Worm (Caenorhabditis elegans) whole organism, young adult: ENCODE data around the gene C53D6.4.

Experiments
- B0019.2 ChIP-seq: fragments of 200-800 bp; sonication (Bioruptor generic); conservative IDR thresholded peaks from 2 replicates; pipeline ENCODE4 v1.3.6; 2022; ENCODE audit warnings: missing genetic modification reagents, missing genetic modification characterization, missing compliant biosample characterization
- B0035.1 ChIP-seq: sonication (generic microtip); optimal IDR thresholded peaks from 2 replicates; lab custom pipeline; 2016; ENCODE audit warnings: missing genetic modification characterization, mild to moderate bottlenecking, missing compliant biosample characterization, missing genotype, missing genetic modification reagents
- B0336.3 ChIP-seq: fragments of 200-800 bp; sonication (Bioruptor generic); IDR thresholded peaks from 2 replicates; pipeline ENCODE4 v1.3.6; 2022; ENCODE audit warnings: missing genetic modification characterization, missing compliant biosample characterization
- C06A6.2 ChIP-seq: fragments of 200-800 bp; sonication (Bioruptor generic); conservative IDR thresholded peaks from 2 replicates; pipeline ENCODE4 v1.3.6; 2022; ENCODE audit warnings: missing genetic modification characterization, missing compliant biosample characterization
- F22D6.2 ChIP-seq: sonication (generic microtip); optimal IDR thresholded peaks from 2 replicates; lab custom pipeline; 2016; ENCODE audit warnings: mild to moderate bottlenecking, missing genetic modification characterization, missing compliant biosample characterization
- F33H1.4 ChIP-seq: fragments of 200-800 bp; sonication (Bioruptor generic); IDR thresholded peaks from 2 replicates; pipeline ENCODE4 v1.3.6; 2022; ENCODE audit warnings: missing genetic modification reagents, missing genetic modification characterization, missing compliant biosample characterization
- F39B2.1 ChIP-seq: fragments of 200-800 bp; sonication (Bioruptor generic); IDR thresholded peaks from 2 replicates; pipeline ENCODE4 v1.3.6; 2022; ENCODE audit warnings: missing genetic modification reagents, missing genetic modification characterization, missing compliant biosample characterization
- F57C9.4 ChIP-seq: sonication (generic microtip); optimal IDR thresholded peaks from 2 replicates; lab custom pipeline; 2017; ENCODE audit warnings: mild to moderate bottlenecking, missing genetic modification characterization, missing compliant biosample characterization
- K11D2.4 ChIP-seq: fragments of 200-800 bp; sonication (Bioruptor generic); IDR thresholded peaks from 2 replicates; pipeline ENCODE4 v1.3.6; 2022; ENCODE audit warnings: missing genetic modification reagents, missing genetic modification characterization, missing compliant biosample characterization
- K12H6.12 ChIP-seq: fragments of 200-800 bp; sonication (Bioruptor generic); optimal IDR thresholded peaks from 2 replicates; lab custom pipeline; 2018; ENCODE audit warnings: mild to moderate bottlenecking, missing genetic modification characterization, missing compliant biosample characterization
- Y53F4B.3 ChIP-seq: fragments of 200-800 bp; sonication (Bioruptor generic); IDR thresholded peaks from 2 replicates; pipeline ENCODE4 v1.3.6; 2022; ENCODE audit warnings: missing genetic modification reagents, missing genetic modification characterization, missing compliant biosample characterization
- Y53G8AR.9 ChIP-seq: fragments of 200-800 bp; sonication (Bioruptor generic); conservative IDR thresholded peaks from 2 replicates; pipeline ENCODE4 v1.3.6; 2022; ENCODE audit warnings: missing genetic modification reagents, missing genetic modification characterization, missing compliant biosample characterization
- Y56A3A.18 ChIP-seq: fragments of 200-800 bp; sonication (Bioruptor generic); IDR thresholded peaks from 2 replicates; pipeline ENCODE4 v1.3.6; 2022; ENCODE audit warnings: missing genetic modification reagents, missing genetic modification characterization, missing compliant biosample characterization
- Y95B8A.8 ChIP-seq: fragments of 200-800 bp; sonication (Bioruptor generic); IDR thresholded peaks from 2 replicates; pipeline ENCODE4 v1.3.6; 2022; ENCODE audit warnings: missing genetic modification reagents, missing genetic modification characterization, missing compliant biosample characterization
- ZK185.1 ChIP-seq: sonication (generic microtip); optimal IDR thresholded peaks from 2 replicates; lab custom pipeline; 2016; ENCODE audit warnings: mild to moderate bottlenecking, missing genetic modification characterization, missing compliant biosample characterization; ENCODE audit not compliant: poor library complexity, severe bottlenecking
- akir-1 ChIP-seq: fragments of 200-800 bp; sonication (Bioruptor generic); optimal IDR thresholded peaks from 2 replicates; lab custom pipeline; 2018; ENCODE audit warnings: mild to moderate bottlenecking, missing genetic modification characterization, moderate library complexity, missing compliant biosample characterization
- attf-3 ChIP-seq: fragments of 200-800 bp; sonication (Bioruptor generic); conservative IDR thresholded peaks from 2 replicates; pipeline ENCODE4 v1.3.6; 2022; ENCODE audit warnings: missing genetic modification reagents, missing genetic modification characterization, missing compliant biosample characterization
- ceh-27 ChIP-seq: fragments of 200-800 bp; sonication (Bioruptor generic); optimal IDR thresholded peaks from 2 replicates; lab custom pipeline; 2018; ENCODE audit warnings: mild to moderate bottlenecking, missing genetic modification characterization, moderate library complexity, missing compliant biosample characterization
- ceh-40 ChIP-seq: fragments of 200-800 bp; sonication (Bioruptor generic); IDR thresholded peaks from 2 replicates; pipeline ENCODE4 v1.3.6; 2022; ENCODE audit warnings: missing genetic modification characterization, missing compliant biosample characterization
- dpff-1 ChIP-seq: sonication (generic microtip); optimal IDR thresholded peaks from 2 replicates; lab custom pipeline; 2017; ENCODE audit warnings: mild to moderate bottlenecking, missing genetic modification characterization, missing compliant biosample characterization
- dpl-1 ChIP-seq: fragments of 150-350 bp; optimal IDR thresholded peaks from 2 replicates; lab custom pipeline; 2014; ENCODE audit warnings: missing biosample characterization, missing genetic modification reagents, missing genetic modification characterization
- egrh-3 ChIP-seq: fragments of 200-800 bp; sonication (Bioruptor generic); IDR thresholded peaks from 2 replicates; pipeline ENCODE4 v1.3.6; 2022; ENCODE audit warnings: missing genetic modification reagents, missing genetic modification characterization, missing compliant biosample characterization
- hlh-12 ChIP-seq: sonication (generic microtip); optimal IDR thresholded peaks from 2 replicates; lab custom pipeline; 2016; ENCODE audit warnings: missing genetic modification characterization, missing compliant biosample characterization
- lag-1 ChIP-seq: fragments of 200-800 bp; sonication (Bioruptor generic); IDR thresholded peaks from 2 replicates; pipeline ENCODE4 v1.3.6; 2022; ENCODE audit warnings: missing genetic modification reagents, missing genetic modification characterization, missing compliant biosample characterization
- lsy-27 ChIP-seq: sonication (generic microtip); optimal IDR thresholded peaks from 2 replicates; lab custom pipeline; 2017; ENCODE audit warnings: missing genetic modification characterization, mild to moderate bottlenecking, missing compliant biosample characterization, antibody characterized with exemption, missing genotype, borderline replicate concordance; ENCODE audit not compliant: insufficient read depth
- mxl-1 ChIP-seq: sonication (generic microtip); optimal IDR thresholded peaks from 2 replicates; lab custom pipeline; 2016; ENCODE audit warnings: missing genetic modification characterization, missing compliant biosample characterization
- nfyb-1 ChIP-seq: fragments of 200-800 bp; sonication (Bioruptor generic); IDR thresholded peaks from 2 replicates; pipeline ENCODE4 v1.3.6; 2022; ENCODE audit warnings: missing genetic modification reagents, missing genetic modification characterization, missing compliant biosample characterization
- nhr-179 ChIP-seq: sonication (generic microtip); optimal IDR thresholded peaks from 2 replicates; lab custom pipeline; 2016; ENCODE audit warnings: mild to moderate bottlenecking, missing genetic modification characterization, missing compliant biosample characterization
- nhr-80 ChIP-seq: sonication (generic microtip); optimal IDR thresholded peaks from 2 replicates; lab custom pipeline; 2016; ENCODE audit warnings: missing genetic modification characterization, missing compliant biosample characterization
- pha-4 ChIP-seq: fragments of 150-350 bp; sonication (generic microtip); optimal IDR thresholded peaks from 2 replicates; lab custom pipeline; 2014; ENCODE audit warnings: missing biosample characterization, missing genetic modification reagents, missing genetic modification characterization
- rec-8 ChIP-seq, 2 experiments: sonication (generic microtip); optimal IDR thresholded peaks; 2 replicates each; lab custom pipeline; 2016; ENCODE audit warnings: mild to moderate bottlenecking in 2 of 2, missing genetic modification characterization in 2 of 2, missing genetic modification reagents in 2 of 2, missing genotype in 2 of 2, missing biosample characterization in 1 of 2, missing compliant biosample characterization in 1 of 2, moderate library complexity in 1 of 2
- repo-1 ChIP-seq: sonication (generic microtip); optimal IDR thresholded peaks from 2 replicates; lab custom pipeline; 2017; ENCODE audit warnings: mild to moderate bottlenecking, missing genetic modification characterization, missing compliant biosample characterization
- sea-2 ChIP-seq: fragments of 200-800 bp; sonication (Bioruptor generic); IDR thresholded peaks from 2 replicates; pipeline ENCODE4 v1.3.6; 2022; ENCODE audit warnings: missing genetic modification characterization, missing compliant biosample characterization
- snpc-1.1 ChIP-seq: sonication (generic microtip); optimal IDR thresholded peaks from 2 replicates; lab custom pipeline; 2017; ENCODE audit warnings: missing genetic modification characterization, mild to moderate bottlenecking, missing compliant biosample characterization, antibody characterized with exemption, moderate library complexity, missing genotype, missing genetic modification reagents; ENCODE audit not compliant: insufficient read depth
- snpc-1.3 ChIP-seq: sonication (generic microtip); optimal IDR thresholded peaks from 2 replicates; lab custom pipeline; 2017; ENCODE audit warnings: missing genetic modification characterization, mild to moderate bottlenecking, missing compliant biosample characterization, antibody characterized with exemption, moderate library complexity, missing genotype, missing genetic modification reagents; ENCODE audit not compliant: insufficient read depth
- tbp1 ChIP-seq: fragments of 200-800 bp; sonication (Bioruptor generic); optimal IDR thresholded peaks from 2 replicates; lab custom pipeline; 2018; ENCODE audit warnings: mild to moderate bottlenecking, missing genetic modification characterization, missing compliant biosample characterization
- tbx-9 ChIP-seq: sonication (generic microtip); optimal IDR thresholded peaks from 2 replicates; lab custom pipeline; 2016; ENCODE audit warnings: borderline replicate concordance, missing genetic modification characterization, inconsistent platforms, missing compliant biosample characterization
- unc-130 ChIP-seq: sonication (generic microtip); optimal IDR thresholded peaks from 2 replicates; lab custom pipeline; 2016; ENCODE audit warnings: missing genetic modification reagents, missing genetic modification characterization, missing compliant biosample characterization
- zim-3 ChIP-seq: sonication (generic microtip); optimal IDR thresholded peaks from 2 replicates; lab custom pipeline; 2017; ENCODE audit warnings: mild to moderate bottlenecking, missing genetic modification characterization, moderate library complexity, missing compliant biosample characterization
- ztf-25 ChIP-seq: fragments of 200-800 bp; sonication (Bioruptor generic); IDR thresholded peaks from 2 replicates; pipeline ENCODE4 v1.3.6; 2022; ENCODE audit warnings: missing genetic modification reagents, missing genetic modification characterization, missing compliant biosample characterization
- ztf-26 ChIP-seq: sonication (generic microtip); optimal IDR thresholded peaks from 2 replicates; lab custom pipeline; 2017; ENCODE audit warnings: missing genetic modification characterization, missing compliant biosample characterization
- ztf-28 ChIP-seq: fragments of 200-800 bp; sonication (Bioruptor generic); IDR thresholded peaks from 2 replicates; pipeline ENCODE4 v1.3.6; 2022; ENCODE audit warnings: missing genetic modification reagents, missing genetic modification characterization, missing compliant biosample characterization

Gene C53D6.4

ce11 chrIV:9037063-9037462 lies 16.3 kb upstream of the C53D6.4 start, which contains the start of gene C53D6.7:
Gene C53D6.7 (minus strand): TSS chrIV:9037163.
- no peak for TF ChIP-seq akir-1 (GFP tag; lab: Kevin White, UChicago)
- TF ChIP-seq ZK185.1 (tag; lab: Kevin White, UChicago) = no peak
- no peak for TF ChIP-seq zim-3 (tag; lab: Kevin White, UChicago)
- no peak for TF ChIP-seq attf-3 (GFP tag; lab: Robert Waterston, UW)
- no peak for TF ChIP-seq F33H1.4
- TF ChIP-seq lsy-27 (tag; lab: Kevin White, UChicago) = no peak
- no peak for TF ChIP-seq egrh-3
- no peak for TF ChIP-seq unc-130 (GFP tag; lab: Kevin White, UChicago)
- TF ChIP-seq B0336.3 (GFP tag; lab: Robert Waterston, UW) = no peak
- TF ChIP-seq F39B2.1 = no peak
- TF ChIP-seq ceh-27 = no peak
- TF ChIP-seq dpff-1 = no peak
- no peak for TF ChIP-seq K11D2.4 (GFP tag; lab: Robert Waterston, UW)
- TF ChIP-seq B0035.1 (tag; lab: Kevin White, UChicago) = no peak
- no peak for TF ChIP-seq lag-1 (GFP tag; lab: Robert Waterston, UW)
- no peak for TF ChIP-seq ztf-25
- no peak for TF ChIP-seq F22D6.2
- TF ChIP-seq dpl-1 = no peak
- TF ChIP-seq tbx-9 = no peak

DNA sequence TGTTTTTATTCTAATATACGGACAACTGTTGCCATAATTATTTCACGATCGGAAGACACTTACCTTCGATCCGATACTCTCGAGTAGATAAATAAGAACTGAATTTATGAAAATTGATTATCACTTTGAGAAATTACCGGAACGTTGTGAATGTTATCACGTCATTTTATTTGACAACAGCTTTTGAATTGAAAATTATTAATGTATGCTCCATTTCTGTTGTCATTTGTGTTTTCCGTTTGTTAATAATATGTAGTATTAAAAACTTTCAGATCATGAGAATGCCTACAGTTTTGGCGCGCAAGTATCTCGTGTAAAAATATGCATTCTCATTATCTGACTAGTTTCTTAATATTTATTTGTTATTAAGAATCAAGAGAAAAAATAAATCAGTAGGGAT lies 13.6 kb upstream of the C53D6.4 start, which contains the start of gene C53D6.10:
C53D6.10 (minus strand) TSS at position 101 of the 400 bp plus-strand sequence.
- TF ChIP-seq snpc-1.3 (tag; lab: Kevin White, UChicago) (no peak), Y95B8A.8 (GFP tag; lab: Robert Waterston, UW) (no peak), ztf-28 (GFP tag; lab: Robert Waterston, UW) (no peak), nhr-80 (tag; lab: Kevin White, UChicago) (no peak), C06A6.2 (GFP tag; lab: Robert Waterston, UW) (no peak), Y56A3A.18 (no peak), ceh-40 (no peak), B0019.2 (GFP tag; lab: Robert Waterston, UW) (no peak), F39B2.1 (no peak), pha-4 (no peak), ztf-25 (no peak), hlh-12 (tag; lab: Kevin White, UChicago) (no peak)

ce11 chrIV:9032550-9032949 lies 11.8 kb upstream of the C53D6.4 start, which contains the start of gene C53D6.6:
Gene C53D6.6 (minus strand): TSS chrIV:9032667.
- TF ChIP-seq snpc-1.1 (tag; lab: Kevin White, UChicago) (no peak), sea-2 (GFP tag; lab: Robert Waterston, UW) (no peak), repo-1 (tag; lab: Kevin White, UChicago) (no peak), nhr-179 (tag; lab: Kevin White, UChicago) (no peak), Y53F4B.3 (GFP tag; lab: Robert Waterston, UW) (no peak), tbp1 (GFP tag; lab: Kevin White, UChicago) (no peak), Y53G8AR.9 (GFP tag; lab: Robert Waterston, UW) (no peak), nfyb-1 (GFP tag; lab: Robert Waterston, UW) (no peak), mxl-1 (tag; lab: Kevin White, UChicago) (no peak), rec-8 (tag; optimal IDR thresholded peaks at IDR 0.05; lab: Kevin White, UChicago) (no peak), K12H6.12 (tag; lab: Kevin White, UChicago) (no peak), ztf-26 (no peak), F57C9.4 (no peak)
